Worm (Caenorhabditis elegans): ENCODE measurements around the gene T09F5.10.
"Not testable (repeated sequence)": the region's sequence is repeated elsewhere in the genome, so short reads cannot be mapped to it uniquely, and the experiment has no call there.

The T09F5.10 gene

DNA sequence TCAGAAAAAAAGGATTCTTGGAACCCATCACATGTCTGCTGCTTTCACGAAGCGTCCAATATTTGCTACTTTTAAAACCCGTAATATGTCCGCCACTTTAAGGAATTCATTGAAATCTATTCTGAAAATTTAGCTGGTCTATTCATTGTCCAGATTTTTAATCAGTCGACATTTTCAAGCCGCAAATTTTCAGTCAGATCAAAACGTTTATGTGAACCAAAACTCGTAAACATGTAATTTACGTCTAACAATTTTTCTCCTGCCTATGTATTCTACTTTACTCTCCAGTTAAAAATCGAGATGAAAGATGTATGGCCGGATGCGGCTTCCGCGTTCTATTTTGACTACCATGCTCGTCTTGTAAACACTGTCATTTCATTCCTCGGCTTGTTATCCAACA, 18.1 kb downstream of the T09F5.10 start, which contains the start of gene srw-1:
TSS of gene srw-1 (plus strand) at position 301 of the 400 bp plus-strand sequence.
- TF ChIP-seq tbx-2 (tag; optimal IDR thresholded peaks at IDR 0.05) (no peak), irx-1 (tag; optimal IDR thresholded peaks at IDR 0.05) (no peak), C04F5.9 (tag; optimal IDR thresholded peaks at IDR 0.05) (no peak), ceh-82 (tag; optimal IDR thresholded peaks at IDR 0.05) (no peak), lin-14 (GFP tag; optimal IDR thresholded peaks at IDR 0.05) (no peak), sptf-1 (tag; optimal IDR thresholded peaks at IDR 0.05) (no peak), zip-4 (GFP tag; optimal IDR thresholded peaks at IDR 0.05) (no peak), lin-35 (GFP tag; optimal IDR thresholded peaks at IDR 0.05) (no peak), swsn-7 (tag; optimal IDR thresholded peaks at IDR 0.05) (no peak), lin-39 (tag; optimal IDR thresholded peaks at IDR 0.05) (no peak), aha-1 (tag; optimal IDR thresholded peaks at IDR 0.05) (no peak), xbp-1 (tag; optimal IDR thresholded peaks at IDR 0.05) (no peak), dsc-1 (tag; optimal IDR thresholded peaks at IDR 0.05) (no peak)

DNA sequence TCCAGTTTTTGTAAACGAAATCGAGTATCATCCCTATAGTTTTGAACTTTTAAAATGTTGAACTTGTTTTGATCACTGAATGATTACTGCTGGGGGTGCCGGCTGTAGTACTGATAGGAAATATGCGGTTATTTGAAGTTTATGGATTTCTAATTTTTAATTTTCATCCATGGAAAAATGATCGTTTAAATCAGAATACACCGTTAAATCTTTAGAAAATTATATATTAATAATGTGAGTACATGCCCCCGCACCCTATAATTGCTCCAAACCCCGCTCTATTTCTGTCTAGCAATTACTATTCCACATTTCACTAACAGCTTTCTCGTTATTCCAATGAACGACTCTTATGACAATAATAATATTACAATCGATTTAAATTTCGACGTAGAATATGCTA, 19.9 kb downstream of the T09F5.10 start, which contains the start of gene Y75B12B.10:
TSS of gene Y75B12B.10 (plus strand) at position 301 of the 400 bp plus-strand sequence.
- no peak for TF ChIP-seq fkh-8 (tag; optimal IDR thresholded peaks at IDR 0.05)
- no peak for TF ChIP-seq ceh-88 (GFP tag; IDR thresholded peaks at IDR 0.05)
- TF ChIP-seq nhr-77 (tag; optimal IDR thresholded peaks at IDR 0.05), result no peak
- no peak for TF ChIP-seq C34B4.2 (tag; optimal IDR thresholded peaks at IDR 0.05)

DNA sequence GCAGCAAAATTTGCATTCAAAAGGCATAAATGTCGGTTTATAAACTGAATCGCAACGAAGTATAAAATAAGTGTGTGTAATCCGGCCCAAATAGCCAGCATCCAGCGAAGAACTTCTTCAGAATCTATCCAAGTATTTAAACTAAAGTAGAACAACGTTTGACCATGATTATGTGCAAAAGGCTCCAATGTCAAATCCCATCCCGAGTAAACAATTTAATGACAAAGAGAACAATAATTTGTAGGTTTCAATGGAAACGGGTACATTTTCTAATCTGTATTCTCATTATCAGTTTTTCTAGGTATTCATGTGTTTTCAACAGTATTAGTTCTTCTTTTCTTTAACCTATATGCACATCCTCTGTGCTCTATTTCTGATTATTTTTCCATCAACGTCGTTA, 27.8 kb downstream of the T09F5.10 start, which contains the start of gene C41G6.12:
TSS of gene C41G6.12 (minus strand) at position 101 of the 400 bp plus-strand sequence.
- TF ChIP-seq pag-3 (tag; optimal IDR thresholded peaks at IDR 0.05; ENCODE audit: borderline replicate concordance, insufficient read depth); pax-3 (tag; optimal IDR thresholded peaks at IDR 0.05); tlp-1 (tag; optimal IDR thresholded peaks at IDR 0.05): not testable (repeated sequence)

DNA sequence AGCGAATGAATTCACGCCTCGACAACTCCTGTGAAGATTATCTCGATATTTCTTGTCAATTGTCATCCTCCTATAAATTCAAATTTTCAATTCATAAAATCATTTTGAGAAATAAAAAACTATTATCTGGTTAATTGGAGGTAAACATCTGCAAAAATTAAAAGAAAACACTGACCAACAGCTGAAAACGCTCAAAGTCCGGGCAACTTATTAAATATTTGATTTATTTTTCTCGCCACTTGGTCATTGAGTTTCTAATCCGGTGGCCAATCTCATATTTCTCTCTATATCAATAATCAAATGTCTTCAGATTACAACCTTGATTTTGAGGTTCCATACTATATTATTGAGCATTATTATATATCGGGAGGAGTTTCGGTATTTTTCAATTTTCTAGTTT, 32.0 kb downstream of the T09F5.10 start, which contains the start of gene sri-24:
TSS of gene sri-24 (plus strand) at position 301 of the 400 bp plus-strand sequence.
- not testable (repeated sequence) for TF ChIP-seq ama-1 (optimal IDR thresholded peaks at IDR 0.05); ceh-63 (GFP tag; optimal IDR thresholded peaks at IDR 0.05); C16A3.4 (tag; optimal IDR thresholded peaks at IDR 0.05)

DNA sequence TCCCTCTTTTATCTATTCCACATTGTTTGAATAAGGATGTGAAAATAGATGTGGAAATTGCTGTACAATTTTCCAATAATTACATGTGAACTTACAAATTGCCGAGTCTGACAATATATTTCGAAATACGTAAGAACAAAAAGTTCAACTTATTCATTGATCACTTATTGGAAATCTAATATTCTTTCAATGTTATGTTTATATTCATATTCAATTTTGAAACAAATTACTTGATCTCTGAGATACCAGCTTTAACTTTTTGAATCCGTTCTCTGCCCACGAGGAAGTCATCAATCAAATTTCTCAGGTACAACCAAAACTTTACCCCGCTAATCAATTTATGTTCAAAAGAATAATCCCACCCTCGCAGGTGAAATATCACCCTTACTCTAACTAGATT, 35.3 kb downstream of the T09F5.10 start, which contains the start of gene sri-26:
TSS of gene sri-26 (plus strand) at position 301 of the 400 bp plus-strand sequence.
- not testable (repeated sequence) for TF ChIP-seq nhr-20 (tag; optimal IDR thresholded peaks at IDR 0.05); jun-1 (tag; optimal IDR thresholded peaks at IDR 0.05); ceh-63 (GFP tag; optimal IDR thresholded peaks at IDR 0.05)

DNA sequence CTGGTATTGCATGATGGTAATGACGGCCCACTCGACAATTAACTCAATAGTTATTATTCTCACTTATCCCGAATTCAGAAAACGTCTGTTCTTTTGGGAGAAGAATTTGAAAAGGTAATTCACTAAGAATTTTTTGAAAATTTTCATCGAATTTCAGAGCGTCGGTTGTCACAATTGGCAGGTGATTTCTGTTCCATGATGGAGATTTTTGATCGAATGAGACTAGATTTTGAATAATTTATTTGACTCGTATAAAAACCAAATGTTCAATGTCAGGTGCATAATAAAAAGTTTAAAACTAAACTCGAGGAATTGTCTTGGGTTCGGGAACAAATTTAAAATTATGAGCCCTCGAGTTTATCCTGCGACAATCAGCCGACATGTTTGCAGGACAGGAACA, 36.8 kb downstream of the T09F5.10 start, which contains the start of gene sri-25:
TSS of gene sri-25 (plus strand) at position 301 of the 400 bp plus-strand sequence.
- no peak for TF ChIP-seq mep-1 (tag; optimal IDR thresholded peaks at IDR 0.05)
- TF ChIP-seq lin-15B (tag; optimal IDR thresholded peaks at IDR 0.05), result no peak
- no peak for TF ChIP-seq unc-30 (tag; optimal IDR thresholded peaks at IDR 0.05)
- TF ChIP-seq ama-1 (optimal IDR thresholded peaks at IDR 0.05), result no peak
- TF ChIP-seq swsn-7 (tag; optimal IDR thresholded peaks at IDR 0.05), result no peak
- TF ChIP-seq snu-23 (GFP tag; optimal IDR thresholded peaks at IDR 0.05), result no peak
- no peak for TF ChIP-seq ceh-88 (GFP tag; IDR thresholded peaks at IDR 0.05)

DNA sequence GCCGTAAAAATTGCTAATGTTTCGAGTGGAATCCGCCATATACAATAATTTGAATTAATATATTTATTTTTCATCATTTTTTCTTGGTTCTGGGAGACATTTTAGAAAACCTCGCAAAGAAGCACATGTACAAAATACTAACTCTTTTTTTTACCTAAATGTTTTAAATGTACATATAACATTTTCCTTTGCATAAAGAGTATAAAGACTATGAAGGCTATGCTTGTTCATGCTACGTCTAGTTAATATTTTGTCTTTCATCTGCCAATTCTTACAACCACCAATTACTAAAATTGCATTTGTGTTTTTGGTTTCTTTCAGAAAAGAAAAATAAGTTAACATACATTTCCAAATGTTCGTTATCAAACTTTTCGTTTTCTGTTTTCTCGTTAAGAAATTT, 41.5 kb downstream of the T09F5.10 start, which contains the start of gene irld-25:
TSS of gene irld-25 (plus strand) at position 301 of the 400 bp plus-strand sequence.
- TF ChIP-seq ceh-8 (GFP tag; optimal IDR thresholded peaks at IDR 0.05), result no peak
- TF ChIP-seq egl-13 (tag; optimal IDR thresholded peaks at IDR 0.05), result no peak
- TF ChIP-seq ceh-82 (tag; optimal IDR thresholded peaks at IDR 0.05), result no peak
- no peak for TF ChIP-seq lin-39 (tag; optimal IDR thresholded peaks at IDR 0.05)
- TF ChIP-seq zip-4 (GFP tag; optimal IDR thresholded peaks at IDR 0.05), result no peak
- TF ChIP-seq fkh-4 (tag; optimal IDR thresholded peaks at IDR 0.05; ENCODE audit: borderline replicate concordance), result no peak
- TF ChIP-seq nhr-77 (tag; optimal IDR thresholded peaks at IDR 0.05), result no peak
- TF ChIP-seq elt-3 (tag; optimal IDR thresholded peaks at IDR 0.05), result no peak
- no peak for TF ChIP-seq pqm-1 (tag; optimal IDR thresholded peaks at IDR 0.05)
- TF ChIP-seq grh-1 (GFP tag; IDR thresholded peaks at IDR 0.05), result no peak
- TF ChIP-seq mdl-1 (tag; optimal IDR thresholded peaks at IDR 0.05), result no peak
- no peak for TF ChIP-seq nhr-71 (tag; optimal IDR thresholded peaks at IDR 0.05)
- TF ChIP-seq F16B12.6 (tag; optimal IDR thresholded peaks at IDR 0.05), result no peak
